Worm (Caenorhabditis elegans) whole organism, early embryonic: ENCODE measurements around the gene C04E6.13.

Source experiments
- B0310.2 ChIP-seq: sonication (generic microtip); optimal IDR thresholded peaks from 2 replicates; lab custom pipeline; 2016; ENCODE audit warnings: mild to moderate bottlenecking, missing genetic modification characterization, missing compliant biosample characterization
- F13C5.2 ChIP-seq: sonication (generic microtip); optimal IDR thresholded peaks from 2 replicates; lab custom pipeline; 2017; ENCODE audit warnings: mild to moderate bottlenecking, missing genetic modification characterization, inconsistent platforms, missing compliant biosample characterization
- aly-1 ChIP-seq: sonication (generic microtip); optimal IDR thresholded peaks from 2 replicates; lab custom pipeline; 2016; ENCODE audit warnings: missing genetic modification characterization, missing compliant biosample characterization
- ama-1 ChIP-seq: fragments of 150-350 bp; optimal IDR thresholded peaks from 2 replicates; lab custom pipeline; 2014
- ceh-13 ChIP-seq: fragments of 200-800 bp; sonication (Bioruptor generic); optimal IDR thresholded peaks from 2 replicates; lab custom pipeline; 2018; ENCODE audit warnings: mild to moderate bottlenecking, missing genetic modification characterization, missing compliant biosample characterization
- ceh-36 ChIP-seq: sonication (generic microtip); optimal IDR thresholded peaks from 2 replicates; lab custom pipeline; 2016; ENCODE audit warnings: missing genetic modification characterization, inconsistent platforms, missing compliant biosample characterization
- ets-7 ChIP-seq: sonication (generic microtip); optimal IDR thresholded peaks from 2 replicates; lab custom pipeline; 2016; ENCODE audit warnings: missing genotype, missing genetic modification characterization, missing compliant biosample characterization
- flt-1 ChIP-seq: fragments of 200-800 bp; sonication (Bioruptor generic); IDR thresholded peaks from 2 replicates; pipeline ENCODE4 v1.3.6; 2022; ENCODE audit warnings: missing genetic modification characterization, missing compliant biosample characterization
- hmbx-1 ChIP-seq: sonication (generic microtip); optimal IDR thresholded peaks from 2 replicates; lab custom pipeline; 2016; ENCODE audit warnings: mild to moderate bottlenecking, missing genetic modification characterization, missing compliant biosample characterization
- hmg-4 ChIP-seq: fragments of 200-800 bp; sonication (Bioruptor generic); optimal IDR thresholded peaks from 2 replicates; lab custom pipeline; 2018; ENCODE audit warnings: mild to moderate bottlenecking, missing genetic modification characterization, missing compliant biosample characterization
- hnd-1 ChIP-seq: sonication (generic microtip); optimal IDR thresholded peaks from 2 replicates; lab custom pipeline; 2016; ENCODE audit warnings: missing genetic modification characterization, missing compliant biosample characterization
- pes-1 ChIP-seq: fragments of 200-800 bp; sonication (Bioruptor generic); IDR thresholded peaks from 2 replicates; pipeline ENCODE4 v1.3.6; 2022; ENCODE audit warnings: missing genetic modification reagents, missing genetic modification characterization, missing compliant biosample characterization
- scrt-1 ChIP-seq: fragments of 200-800 bp; sonication (Bioruptor generic); IDR thresholded peaks from 2 replicates; pipeline ENCODE4 v1.3.6; 2022; ENCODE audit warnings: missing genetic modification characterization, missing compliant biosample characterization
- sea-1 ChIP-seq: fragments of 200-800 bp; sonication (Bioruptor generic); conservative IDR thresholded peaks from 2 replicates; pipeline ENCODE4 v1.3.6; 2022; ENCODE audit warnings: missing genetic modification characterization, missing compliant biosample characterization
- tbx-11 ChIP-seq: fragments of 200-800 bp; sonication (Bioruptor generic); IDR thresholded peaks from 2 replicates; pipeline ENCODE4 v1.3.6; 2022; ENCODE audit warnings: missing genetic modification characterization, missing compliant biosample characterization
- tbx-37 ChIP-seq: fragments of 200-800 bp; sonication (Bioruptor generic); conservative IDR thresholded peaks from 2 replicates; pipeline ENCODE4 v1.3.6; 2022; ENCODE audit warnings: missing genetic modification reagents, missing genetic modification characterization, missing compliant biosample characterization
- tra-4 ChIP-seq: sonication (generic microtip); optimal IDR thresholded peaks from 2 replicates; lab custom pipeline; 2017; ENCODE audit warnings: missing genetic modification characterization, missing compliant biosample characterization

C04E6.13 gene

DNA sequence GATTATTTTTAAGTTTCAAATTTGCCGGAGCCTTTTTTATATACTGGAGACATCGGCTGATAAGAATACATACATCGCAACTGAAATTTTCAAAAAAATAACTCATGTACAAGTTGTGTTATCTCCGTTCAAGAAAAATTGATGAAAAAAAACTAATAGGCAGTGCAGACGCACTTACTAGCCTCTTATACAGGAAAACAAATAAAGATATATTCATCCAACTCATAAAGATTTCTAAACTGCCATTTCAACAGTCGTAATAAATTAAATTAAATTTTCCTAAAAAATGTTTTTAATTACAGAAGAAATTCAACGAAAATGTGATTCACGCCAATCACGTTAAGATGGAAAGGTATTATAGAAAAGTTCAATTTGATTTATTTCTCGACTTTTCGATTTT lies 10.7 kb upstream of the C04E6.13 start, which contains the start of gene C04E6.5:
C04E6.5 (plus strand) TSS at position 301 of the 400 bp plus-strand sequence.
- TF ChIP-seq B0310.2 (no peak), hmbx-1 (tag; lab: Kevin White, UChicago) (no peak), ceh-36 (tag; lab: Kevin White, UChicago) (no peak), tra-4 (tag; lab: Kevin White, UChicago) (no peak), F13C5.2 (tag; lab: Kevin White, UChicago) (no peak), aly-1 (tag; lab: Kevin White, UChicago) (no peak), ama-1 (lab: Kevin White, UChicago) (no peak), tbx-37 (GFP tag; lab: Robert Waterston, UW) (no peak), hmg-4 (GFP tag; lab: Kevin White, UChicago) (no peak), tbx-11 (no peak), ets-7 (tag; lab: Kevin White, UChicago) (no peak), pes-1 (GFP tag; lab: Robert Waterston, UW) (no peak)

DNA sequence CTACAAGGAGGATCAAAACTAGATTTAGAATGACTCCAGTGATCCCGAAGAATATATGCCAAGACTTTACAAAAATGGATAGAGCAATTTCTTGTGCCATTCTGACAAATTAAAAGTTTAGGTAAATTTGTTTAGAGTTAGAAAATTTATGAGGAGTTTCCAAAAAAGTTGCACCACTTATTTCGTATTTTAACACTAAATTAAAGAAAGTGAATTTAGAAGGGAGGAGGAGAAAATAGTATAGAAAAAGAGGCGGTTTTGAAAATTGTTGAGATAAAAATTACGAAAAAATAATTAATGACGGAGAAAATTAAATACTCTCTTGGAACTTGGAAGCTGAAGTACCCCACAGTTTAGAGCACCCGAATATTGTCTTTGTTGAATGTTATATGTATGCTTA lies 6.3 kb upstream of the C04E6.13 start, which contains the start of gene srd-15:
srd-15 (minus strand) TSS at position 101 of the 400 bp plus-strand sequence.
- TF ChIP-seq ceh-13 (GFP tag; lab: Kevin White, UChicago) (no peak), ets-7 (tag; lab: Kevin White, UChicago) (no peak), pes-1 (GFP tag; lab: Robert Waterston, UW) (no peak), tbx-37 (GFP tag; lab: Robert Waterston, UW) (no peak), hmg-4 (GFP tag; lab: Kevin White, UChicago) (no peak)

DNA sequence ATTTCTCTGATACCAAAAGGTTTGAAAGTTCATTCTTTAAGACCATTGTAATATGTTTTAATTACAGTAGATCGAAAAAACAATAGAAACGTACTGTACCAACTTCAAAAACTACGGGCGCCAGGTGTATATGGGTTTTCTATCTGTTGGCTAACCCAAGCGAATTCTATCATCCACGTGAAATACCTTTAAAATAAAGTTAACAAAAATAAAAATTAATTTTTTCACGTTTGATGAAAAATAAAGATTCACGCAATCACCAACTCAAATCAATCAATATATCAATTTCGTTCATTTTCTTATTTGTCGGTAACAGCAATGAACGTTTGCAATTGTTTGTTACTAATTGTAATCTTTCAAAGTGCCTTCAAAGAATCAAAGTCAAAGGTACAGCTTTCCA lies 5.4 kb upstream of the C04E6.13 start, which contains the start of gene C04E6.4:
C04E6.4 (plus strand) TSS at position 301 of the 400 bp plus-strand sequence.
- TF ChIP-seq F13C5.2 (tag; lab: Kevin White, UChicago) (no peak), tbx-37 (GFP tag; lab: Robert Waterston, UW) (no peak), ets-7 (tag; lab: Kevin White, UChicago) (no peak), hmbx-1 (tag; lab: Kevin White, UChicago) (no peak), sea-1 (GFP tag; lab: Robert Waterston, UW) (no peak), ceh-36 (tag; lab: Kevin White, UChicago) (no peak), ama-1 (lab: Kevin White, UChicago) (no peak), tra-4 (tag; lab: Kevin White, UChicago) (no peak), hmg-4 (GFP tag; lab: Kevin White, UChicago) (no peak), tbx-11 (no peak), scrt-1 (GFP tag; lab: Robert Waterston, UW) (no peak), hnd-1 (no peak), ceh-13 (GFP tag; lab: Kevin White, UChicago) (no peak), B0310.2 (no peak)

DNA sequence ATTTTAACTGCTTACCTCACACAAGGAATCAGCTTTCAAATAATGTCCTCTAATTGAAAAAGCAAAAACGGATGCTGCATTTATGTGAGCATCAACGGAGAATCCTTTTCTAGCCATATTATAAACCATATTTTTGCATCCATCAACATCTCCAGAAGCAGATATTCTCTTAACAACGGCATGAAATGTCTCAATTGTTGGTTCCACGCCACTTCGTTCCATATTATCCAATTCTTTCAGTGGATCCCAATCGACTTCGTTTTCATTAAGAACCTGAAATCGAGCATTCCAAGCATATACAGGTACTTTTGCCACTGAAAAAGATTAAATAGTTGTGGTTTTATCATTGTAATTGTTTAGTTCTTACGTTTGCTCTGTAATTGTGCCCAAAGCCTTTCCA lies 4.3 kb downstream of the C04E6.13 start:
- TF ChIP-seq tbx-37 (GFP tag; lab: Robert Waterston, UW), result no peak
- no peak for TF ChIP-seq hmbx-1 (tag; lab: Kevin White, UChicago)
- no peak for TF ChIP-seq tbx-11
- TF ChIP-seq F13C5.2 (tag; lab: Kevin White, UChicago), result no peak
- TF ChIP-seq pes-1 (GFP tag; lab: Robert Waterston, UW), result no peak
- TF ChIP-seq ceh-13 (GFP tag; lab: Kevin White, UChicago), result no peak
- no peak for TF ChIP-seq aly-1 (tag; lab: Kevin White, UChicago)
- TF ChIP-seq B0310.2, result no peak
- no peak for TF ChIP-seq flt-1 (GFP tag; lab: Robert Waterston, UW)
- TF ChIP-seq ama-1 (lab: Kevin White, UChicago), result no peak
- TF ChIP-seq tra-4 (tag; lab: Kevin White, UChicago), result no peak
- TF ChIP-seq scrt-1 (GFP tag; lab: Robert Waterston, UW), result no peak

DNA sequence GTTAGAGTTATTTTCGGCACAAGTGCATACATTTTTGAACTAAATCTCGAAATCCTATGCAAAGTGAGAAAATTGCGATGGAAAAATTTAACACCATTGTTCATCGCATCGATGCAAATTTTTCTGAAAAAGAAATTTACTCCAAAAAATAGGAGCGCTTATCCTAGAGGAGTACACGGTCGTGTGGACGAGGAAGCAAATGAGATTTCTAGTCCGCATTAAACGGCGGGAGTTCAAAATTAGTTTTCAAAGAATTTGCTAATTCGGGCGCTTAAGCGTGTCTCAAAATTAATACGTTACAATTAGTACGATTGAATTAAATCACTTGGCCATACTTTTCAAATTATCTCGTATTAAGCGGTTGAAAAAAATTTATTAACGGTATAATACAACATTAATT lies 5.2 kb downstream of the C04E6.13 start, which contains the start of gene lrpr-1:
lrpr-1 (minus strand) TSS at position 185 of the 400 bp plus-strand sequence.
- TF ChIP-seq flt-1 (GFP tag; lab: Robert Waterston, UW), result peak; percentile 50; the same call in 1 of the 2 replicates
- no peak for TF ChIP-seq F13C5.2 (tag; lab: Kevin White, UChicago)
- no peak for TF ChIP-seq ama-1 (lab: Kevin White, UChicago)
- no peak for TF ChIP-seq sea-1 (GFP tag; lab: Robert Waterston, UW)
- TF ChIP-seq ceh-13 (GFP tag; lab: Kevin White, UChicago), result no peak
- TF ChIP-seq tbx-37 (GFP tag; lab: Robert Waterston, UW), result peak; percentile 88

DNA sequence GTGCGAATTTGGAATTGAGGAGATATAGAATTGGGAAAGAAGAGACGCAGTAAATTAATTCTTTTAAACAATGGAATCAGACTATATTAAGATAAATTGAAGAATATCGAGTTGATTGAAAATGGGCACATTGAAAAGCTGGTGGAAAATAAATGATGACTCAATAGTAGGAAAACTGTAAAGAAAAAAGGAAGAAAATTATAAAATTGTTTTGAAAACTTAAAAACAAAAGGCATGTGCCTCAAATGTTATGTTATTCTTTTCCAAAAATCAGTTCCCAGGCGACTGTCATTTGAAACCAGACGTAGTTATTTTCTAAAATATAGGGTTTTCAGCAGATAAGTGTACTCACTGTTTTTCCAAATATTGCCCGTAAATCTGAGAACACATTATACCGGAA lies 7.4 kb downstream of the C04E6.13 start, which contains the start of gene C04E6.12:
C04E6.12 (minus strand) TSS at position 101 of the 400 bp plus-strand sequence.
- TF ChIP-seq aly-1 (tag; lab: Kevin White, UChicago), result no peak
- TF ChIP-seq flt-1 (GFP tag; lab: Robert Waterston, UW), result no peak
- TF ChIP-seq tbx-11, result no peak
- no peak for TF ChIP-seq ceh-13 (GFP tag; lab: Kevin White, UChicago)
- TF ChIP-seq pes-1 (GFP tag; lab: Robert Waterston, UW), result no peak
- TF ChIP-seq ets-7 (tag; lab: Kevin White, UChicago), result no peak
- TF ChIP-seq B0310.2, result no peak
- TF ChIP-seq scrt-1 (GFP tag; lab: Robert Waterston, UW), result no peak

DNA sequence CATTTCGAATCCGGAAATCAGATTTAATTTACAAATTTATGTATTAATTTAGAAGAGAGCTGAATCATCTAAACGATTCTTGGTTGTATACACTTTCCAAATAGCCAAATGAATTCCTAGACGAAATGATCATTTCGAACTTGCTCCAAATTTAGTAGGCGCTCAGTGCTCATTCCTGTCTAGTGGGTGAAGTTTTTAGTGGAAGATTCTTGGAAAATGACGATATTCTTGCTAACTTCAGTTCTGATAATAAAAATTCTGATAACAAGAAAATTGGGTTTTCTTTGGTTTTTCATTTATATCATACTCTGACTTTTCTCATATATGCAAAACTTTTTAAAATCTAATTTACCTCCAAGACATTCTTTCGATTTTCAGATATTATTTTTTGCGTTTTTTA lies 9.2 kb downstream of the C04E6.13 start:
- TF ChIP-seq hnd-1, result no peak

DNA sequence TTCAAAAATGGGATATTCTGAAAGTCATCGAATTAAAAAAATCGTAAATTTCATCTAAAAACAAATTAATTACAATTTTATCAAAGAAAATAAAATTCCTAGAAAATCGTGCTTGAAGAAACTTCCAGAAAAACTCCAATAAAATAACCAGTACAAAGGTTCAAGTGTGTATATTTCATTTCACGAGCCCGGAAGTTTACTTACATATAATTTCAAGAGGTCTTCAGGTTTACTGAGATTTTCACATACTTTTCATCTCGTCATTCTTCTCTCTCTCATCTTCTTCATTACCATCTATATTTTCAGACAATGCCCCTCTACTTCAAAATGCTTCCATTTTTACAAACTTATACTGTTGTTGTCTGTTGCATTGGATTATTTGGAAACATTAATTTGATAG lies 9.7 kb downstream of the C04E6.13 start, which contains the start of gene srsx-18:
srsx-18 (plus strand) TSS at position 301 of the 400 bp plus-strand sequence.
- TF ChIP-seq ceh-13 (GFP tag; lab: Kevin White, UChicago), result no peak
- TF ChIP-seq ama-1 (lab: Kevin White, UChicago), result no peak
- TF ChIP-seq scrt-1 (GFP tag; lab: Robert Waterston, UW), result no peak
- no peak for TF ChIP-seq tbx-11
- TF ChIP-seq hnd-1, result no peak
- TF ChIP-seq aly-1 (tag; lab: Kevin White, UChicago), result no peak
- no peak for TF ChIP-seq ets-7 (tag; lab: Kevin White, UChicago)
- TF ChIP-seq tra-4 (tag; lab: Kevin White, UChicago), result no peak
- no peak for TF ChIP-seq sea-1 (GFP tag; lab: Robert Waterston, UW)
- TF ChIP-seq pes-1 (GFP tag; lab: Robert Waterston, UW), result no peak
- TF ChIP-seq ceh-36 (tag; lab: Kevin White, UChicago), result no peak
